Worm (Caenorhabditis elegans): ENCODE data around the gene Y97E10B.1.

Y97E10B.1 gene

DNA sequence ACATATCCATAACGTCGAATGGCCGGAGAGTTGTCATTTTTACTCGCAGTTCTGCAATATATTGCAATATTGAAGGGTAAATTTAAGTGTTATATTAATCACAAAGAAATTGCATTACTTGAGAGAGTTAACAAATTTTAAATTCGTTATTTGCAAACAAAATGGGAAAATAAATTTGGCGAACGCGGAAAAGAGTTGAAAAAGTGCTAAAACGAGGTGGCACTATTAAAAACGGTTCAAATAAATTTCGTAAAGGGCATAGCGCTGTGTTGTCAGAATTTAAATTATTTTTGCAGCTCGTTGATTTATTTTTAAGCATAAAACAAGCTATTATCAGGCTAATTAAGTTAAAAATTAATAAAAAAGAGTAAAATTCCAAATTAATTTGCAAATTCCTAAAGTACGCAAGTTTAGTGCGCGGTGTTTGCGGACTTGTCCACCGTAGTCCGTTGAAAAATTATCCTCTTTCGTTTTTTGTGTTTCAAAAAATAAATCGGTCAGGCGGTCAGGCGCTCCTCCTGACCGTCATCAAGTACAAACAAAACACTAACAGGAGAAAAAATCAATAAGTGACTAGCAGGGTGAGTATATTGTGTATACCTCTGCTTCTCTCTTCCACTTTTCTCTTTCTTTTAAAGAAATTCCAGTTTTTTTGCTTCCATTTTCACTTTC is 39.8 kb downstream of the Y97E10B.1 start, which contains the start of the genes natb-1 and abhd-12 (continued):
- no peak for TF ChIP-seq dmd-8 (GFP tag; IDR thresholded peaks at IDR 0.05)
- TF ChIP-seq lin-39 (tag; optimal IDR thresholded peaks at IDR 0.05): no peak
- TF ChIP-seq tag-97 (GFP tag; IDR thresholded peaks at IDR 0.05): no peak
- no peak for TF ChIP-seq pha-4 (GFP tag; IDR thresholded peaks at IDR 0.05)
- peak; percentile 92 for TF ChIP-seq pha-4 (tag; optimal IDR thresholded peaks at IDR 0.05)
- TF ChIP-seq hlh-30 (tag; optimal IDR thresholded peaks at IDR 0.05; ENCODE audit: insufficient read depth): peak; percentile 95
- no peak for TF ChIP-seq daf-12 (tag; optimal IDR thresholded peaks at IDR 0.05)
- no peak for TF ChIP-seq zip-11 (GFP tag; IDR thresholded peaks at IDR 0.05)
- no peak for TF ChIP-seq ceh-32 (tag; optimal IDR thresholded peaks at IDR 0.05; ENCODE audit: poor library complexity)
- no peak for TF ChIP-seq spr-3 (GFP tag; optimal IDR thresholded peaks at IDR 0.05)
- TF ChIP-seq nhr-77 (tag; optimal IDR thresholded peaks at IDR 0.05): peak; percentile 50
- TF ChIP-seq unc-39 (tag; optimal IDR thresholded peaks at IDR 0.05): no peak
- no peak for TF ChIP-seq mxl-2 (GFP tag; conservative IDR thresholded peaks at IDR 0.05)
- TF ChIP-seq pqm-1 (tag; optimal IDR thresholded peaks at IDR 0.05): no peak
- TF ChIP-seq T26A8.4 (GFP tag; IDR thresholded peaks at IDR 0.05): no peak
- no peak for TF ChIP-seq nhr-6 (tag; optimal IDR thresholded peaks at IDR 0.05)
- TF ChIP-seq R02D3.7 (tag; optimal IDR thresholded peaks at IDR 0.05): no peak
- TF ChIP-seq hif-1 (tag; optimal IDR thresholded peaks at IDR 0.05): no peak
- no peak for TF ChIP-seq nhr-25 (tag; optimal IDR thresholded peaks at IDR 0.05; ENCODE audit: borderline replicate concordance, insufficient read depth)
- TF ChIP-seq F44E2.7 (GFP tag; IDR thresholded peaks at IDR 0.05): no peak
- TF ChIP-seq daf-16 (GFP tag; optimal IDR thresholded peaks at IDR 0.05): no peak
- TF ChIP-seq daf-16 (tag; optimal IDR thresholded peaks at IDR 0.05): peak; percentile 56
- TF ChIP-seq ZK546.5 (tag; optimal IDR thresholded peaks at IDR 0.05): no peak
- no peak for TF ChIP-seq Y105C5A.15 (GFP tag; IDR thresholded peaks at IDR 0.05)
- TF ChIP-seq jun-1 (tag; optimal IDR thresholded peaks at IDR 0.05): no peak
- no peak for TF ChIP-seq snpc-1.2 (GFP tag; IDR thresholded peaks at IDR 0.05)
- no peak for TF ChIP-seq ceh-44 (GFP tag; IDR thresholded peaks at IDR 0.05)
- TF ChIP-seq ama-1 (optimal IDR thresholded peaks at IDR 0.05): no peak
- no peak for TF ChIP-seq nhr-111 (GFP tag; optimal IDR thresholded peaks at IDR 0.05)
- no peak for TF ChIP-seq daf-8 (GFP tag; IDR thresholded peaks at IDR 0.05)
- no peak for TF ChIP-seq mdl-1 (tag; optimal IDR thresholded peaks at IDR 0.05)
- TF ChIP-seq vab-7 (GFP tag; IDR thresholded peaks at IDR 0.05): no peak
- no peak for TF ChIP-seq lir-3 (tag; optimal IDR thresholded peaks at IDR 0.05)
- TF ChIP-seq madf-9 (GFP tag; conservative IDR thresholded peaks at IDR 0.05): no peak
- no peak for TF ChIP-seq ctbp-1 (GFP tag; IDR thresholded peaks at IDR 0.05)
- no peak for TF ChIP-seq lim-7 (GFP tag; IDR thresholded peaks at IDR 0.05)
- TF ChIP-seq mes-2 (tag; optimal IDR thresholded peaks at IDR 0.05; ENCODE audit: poor library complexity, severe bottlenecking): peak; percentile 46
- TF ChIP-seq gei-8 (GFP tag; optimal IDR thresholded peaks at IDR 0.05): no peak
- no peak for TF ChIP-seq attf-4 (tag; optimal IDR thresholded peaks at IDR 0.05)
- peak; percentile 41 for TF ChIP-seq mep-1 (tag; optimal IDR thresholded peaks at IDR 0.05)
- TF ChIP-seq dpl-1 (GFP tag; optimal IDR thresholded peaks at IDR 0.05): peak; percentile 21
- no peak for TF ChIP-seq saeg-2 (GFP tag; IDR thresholded peaks at IDR 0.05)

DNA sequence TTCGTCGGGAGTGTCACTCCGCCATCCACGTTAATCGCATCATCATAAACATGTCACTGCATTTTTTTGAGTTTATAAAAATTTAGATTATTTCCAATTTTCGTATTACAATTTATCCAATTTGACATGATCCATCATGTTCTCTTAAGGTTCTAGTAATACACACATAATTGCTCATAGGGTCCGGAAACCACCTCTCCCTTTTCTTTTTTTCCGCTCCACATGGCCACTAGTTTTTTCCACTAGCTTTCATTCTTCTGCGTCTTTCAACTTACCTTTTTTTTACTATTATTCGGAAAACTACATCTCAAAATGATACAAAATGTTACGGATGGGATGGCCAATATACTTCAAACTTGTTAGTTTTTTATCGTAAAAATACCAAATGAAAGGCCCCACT is 42.2 kb downstream of the Y97E10B.1 start, which contains the start of gene Y97E10AL.1:
TSS of gene Y97E10AL.1 (plus strand) at position 301 of the 400 bp plus-strand sequence.
- TF ChIP-seq T26A8.4 (GFP tag; IDR thresholded peaks at IDR 0.05): no peak
- TF ChIP-seq lsy-2 (tag; optimal IDR thresholded peaks at IDR 0.05): no peak
- no peak for TF ChIP-seq ctbp-1 (GFP tag; IDR thresholded peaks at IDR 0.05)
- TF ChIP-seq lin-29 (GFP tag; IDR thresholded peaks at IDR 0.05): no peak
- TF ChIP-seq aly-2 (tag; optimal IDR thresholded peaks at IDR 0.05): no peak
- no peak for TF ChIP-seq zfp-3 (GFP tag; conservative IDR thresholded peaks at IDR 0.05)
- no peak for TF ChIP-seq lir-3 (tag; optimal IDR thresholded peaks at IDR 0.05)
- TF ChIP-seq unc-130 (GFP tag; optimal IDR thresholded peaks at IDR 0.05): no peak
- no peak for TF ChIP-seq R02D3.7 (tag; optimal IDR thresholded peaks at IDR 0.05)
- no peak for TF ChIP-seq hlh-30 (tag; optimal IDR thresholded peaks at IDR 0.05; ENCODE audit: insufficient read depth)
- no peak for TF ChIP-seq dmd-6 (GFP tag; IDR thresholded peaks at IDR 0.05)
- TF ChIP-seq F44E2.7 (GFP tag; IDR thresholded peaks at IDR 0.05): no peak
- no peak for TF ChIP-seq ces-1 (GFP tag; optimal IDR thresholded peaks at IDR 0.05)
- TF ChIP-seq madf-9 (GFP tag; conservative IDR thresholded peaks at IDR 0.05): no peak
- TF ChIP-seq tra-1 (GFP tag; IDR thresholded peaks at IDR 0.05): no peak

Measured in whole organism, L4 larva.